Worm (Caenorhabditis elegans): ENCODE data around the gene clec-137.
A peak's percentile ranks its signal among the peaks of the same experiment; 100 is the strongest.

Gene clec-137

ce11 chrII:4602533-4602932, 15.4 kb downstream of the clec-137 start, which contains the start of gene coa-3:
TSS of gene coa-3 (minus strand) at chrII:4602633.
- TF ChIP-seq ceh-13 (GFP tag; optimal IDR thresholded peaks at IDR 0.05) (no peak), hmg-4 (GFP tag; optimal IDR thresholded peaks at IDR 0.05) (no peak), pes-1 (GFP tag; IDR thresholded peaks at IDR 0.05) (no peak), scrt-1 (GFP tag; IDR thresholded peaks at IDR 0.05) (no peak), ets-7 (tag; optimal IDR thresholded peaks at IDR 0.05) (no peak), hnd-1 (tag; optimal IDR thresholded peaks at IDR 0.05) (no peak), tbx-11 (GFP tag; IDR thresholded peaks at IDR 0.05) (no peak), hmbx-1 (tag; optimal IDR thresholded peaks at IDR 0.05) (no peak)

DNA sequence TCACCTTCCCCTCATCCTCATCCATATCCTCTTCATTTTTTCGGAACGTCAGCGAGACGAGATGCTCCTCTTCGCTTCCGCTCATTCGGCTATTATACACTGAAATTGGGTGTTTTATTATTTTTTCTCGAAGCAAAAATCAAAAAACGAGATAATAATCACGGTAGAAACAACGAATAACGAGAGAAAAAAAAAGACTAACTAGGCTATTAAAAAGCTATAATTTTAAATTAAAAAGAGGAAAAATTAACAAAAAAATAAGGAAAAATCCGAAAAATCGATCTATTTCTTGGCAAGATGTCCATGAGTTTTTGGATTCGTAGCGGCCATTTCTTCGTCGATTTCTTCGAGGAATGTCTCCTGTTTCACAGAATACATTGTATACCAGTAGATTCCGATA, 16.6 kb downstream of the clec-137 start, which contains the start of gene ipla-1:
TSS of gene ipla-1 (minus strand) at position 101 of the 400 bp plus-strand sequence.
- TF ChIP-seq hmbx-1 (tag; optimal IDR thresholded peaks at IDR 0.05) (no peak), tbx-37 (GFP tag; conservative IDR thresholded peaks at IDR 0.05) (no peak), B0310.2 (tag; optimal IDR thresholded peaks at IDR 0.05) (no peak), flt-1 (GFP tag; IDR thresholded peaks at IDR 0.05) (no peak), hmg-4 (GFP tag; optimal IDR thresholded peaks at IDR 0.05) (no peak), ceh-13 (GFP tag; optimal IDR thresholded peaks at IDR 0.05) (no peak), pes-1 (GFP tag; IDR thresholded peaks at IDR 0.05) (no peak), hnd-1 (tag; optimal IDR thresholded peaks at IDR 0.05) (no peak), tra-4 (tag; optimal IDR thresholded peaks at IDR 0.05) (no peak), aly-1 (tag; optimal IDR thresholded peaks at IDR 0.05) (no peak), ets-7 (tag; optimal IDR thresholded peaks at IDR 0.05) (no peak), F13C5.2 (tag; optimal IDR thresholded peaks at IDR 0.05) (no peak), tbx-11 (GFP tag; IDR thresholded peaks at IDR 0.05) (no peak), scrt-1 (GFP tag; IDR thresholded peaks at IDR 0.05) (no peak), sea-1 (GFP tag; conservative IDR thresholded peaks at IDR 0.05) (no peak), ama-1 (optimal IDR thresholded peaks at IDR 0.05) (no peak)

DNA sequence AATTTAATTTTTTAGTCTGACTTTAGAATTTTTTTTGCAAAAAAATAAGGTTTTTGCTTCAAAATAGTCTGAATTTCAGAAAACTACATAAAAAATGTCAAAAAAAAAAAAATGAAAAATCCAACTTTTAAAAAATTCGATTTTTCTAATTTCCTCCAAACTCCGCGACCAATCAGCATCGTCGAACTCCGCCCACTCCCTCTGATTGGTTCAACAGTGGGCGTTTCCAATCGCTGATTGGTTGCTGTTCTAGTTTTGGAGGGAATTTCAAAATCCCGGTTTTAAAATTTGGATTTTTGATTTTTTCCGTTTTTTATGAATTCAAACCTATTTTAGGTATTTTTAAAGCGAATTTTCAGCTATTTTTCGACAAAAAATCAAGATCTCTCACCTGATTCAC, 17.1 kb downstream of the clec-137 start:
- TF ChIP-seq ama-1 (optimal IDR thresholded peaks at IDR 0.05) (no peak), tbx-37 (GFP tag; conservative IDR thresholded peaks at IDR 0.05) (no peak)

- TF ChIP-seq pes-1 (GFP tag; IDR thresholded peaks at IDR 0.05) (no peak), hnd-1 (tag; optimal IDR thresholded peaks at IDR 0.05) (no peak), tbx-37 (GFP tag; conservative IDR thresholded peaks at IDR 0.05) (no peak), scrt-1 (GFP tag; IDR thresholded peaks at IDR 0.05) (no peak), hmg-4 (GFP tag; optimal IDR thresholded peaks at IDR 0.05) (no peak), ceh-36 (tag; optimal IDR thresholded peaks at IDR 0.05) (no peak), tbx-11 (GFP tag; IDR thresholded peaks at IDR 0.05) (no peak), flt-1 (GFP tag; IDR thresholded peaks at IDR 0.05) (no peak), sea-1 (GFP tag; conservative IDR thresholded peaks at IDR 0.05) (no peak), B0310.2 (tag; optimal IDR thresholded peaks at IDR 0.05) (no peak), aly-1 (tag; optimal IDR thresholded peaks at IDR 0.05) (no peak), tra-4 (tag; optimal IDR thresholded peaks at IDR 0.05) (no peak)
These were observed 17.6 kb downstream of the clec-137 start for ce11 chrII:4600276-4600675.

DNA sequence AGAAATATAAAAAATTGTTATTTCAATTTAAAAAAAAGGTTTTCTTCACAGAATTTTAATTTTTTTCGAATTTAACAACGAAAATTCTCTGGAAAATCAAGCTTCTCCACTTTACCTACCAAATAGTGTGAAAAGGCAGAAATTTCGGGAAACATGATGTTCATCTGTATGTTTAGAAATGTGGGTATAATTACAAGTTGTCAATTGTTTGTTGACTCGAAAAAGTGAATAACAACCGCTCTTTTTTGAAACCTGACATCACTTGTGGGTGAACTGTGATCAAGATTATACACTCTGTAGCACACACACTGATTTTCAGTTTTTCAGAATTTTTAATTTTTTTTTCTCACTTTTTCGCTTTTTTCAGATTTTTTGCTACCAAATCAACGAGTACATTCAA, 18.1 kb downstream of the clec-137 start:
- TF ChIP-seq ceh-36 (tag; optimal IDR thresholded peaks at IDR 0.05) (no peak), hmbx-1 (tag; optimal IDR thresholded peaks at IDR 0.05) (no peak), aly-1 (tag; optimal IDR thresholded peaks at IDR 0.05) (no peak), scrt-1 (GFP tag; IDR thresholded peaks at IDR 0.05) (no peak), tbx-11 (GFP tag; IDR thresholded peaks at IDR 0.05) (no peak)

- TF ChIP-seq pes-1 (GFP tag; IDR thresholded peaks at IDR 0.05) (no peak), aly-1 (tag; optimal IDR thresholded peaks at IDR 0.05) (no peak), ceh-13 (GFP tag; optimal IDR thresholded peaks at IDR 0.05) (no peak), scrt-1 (GFP tag; IDR thresholded peaks at IDR 0.05) (no peak), sea-1 (GFP tag; conservative IDR thresholded peaks at IDR 0.05) (no peak), tbx-37 (GFP tag; conservative IDR thresholded peaks at IDR 0.05) (no peak), B0310.2 (tag; optimal IDR thresholded peaks at IDR 0.05) (no peak)
These were observed 19.1 kb downstream of the clec-137 start for ce11 chrII:4598815-4599214.

DNA sequence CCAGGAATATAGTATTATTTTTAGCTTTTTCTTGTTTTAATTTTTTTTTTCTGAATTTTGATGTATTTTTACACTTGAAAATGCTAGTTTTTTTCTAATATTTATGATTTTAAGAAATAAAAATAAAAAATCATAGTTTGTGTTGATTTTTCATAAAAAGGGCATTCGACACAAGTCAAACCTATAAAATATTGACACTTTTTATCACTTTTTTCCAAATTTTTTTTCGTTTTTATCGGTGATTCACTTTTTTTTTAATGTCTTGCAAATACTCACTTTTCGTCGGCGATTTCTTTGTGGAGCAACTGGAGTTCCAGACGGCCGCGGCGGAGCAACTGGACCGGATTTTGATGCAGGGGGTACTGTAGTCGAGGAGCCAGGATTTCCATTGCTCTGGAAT, 20.4 kb downstream of the clec-137 start:
- no peak for TF ChIP-seq ets-7 (tag; optimal IDR thresholded peaks at IDR 0.05)
- no peak for TF ChIP-seq hnd-1 (tag; optimal IDR thresholded peaks at IDR 0.05)
- no peak for TF ChIP-seq ceh-36 (tag; optimal IDR thresholded peaks at IDR 0.05)
- TF ChIP-seq ceh-13 (GFP tag; optimal IDR thresholded peaks at IDR 0.05), result no peak
- no peak for TF ChIP-seq F13C5.2 (tag; optimal IDR thresholded peaks at IDR 0.05)

- no peak for TF ChIP-seq ceh-13 (GFP tag; optimal IDR thresholded peaks at IDR 0.05)
- no peak for TF ChIP-seq ets-7 (tag; optimal IDR thresholded peaks at IDR 0.05)
- TF ChIP-seq ceh-36 (tag; optimal IDR thresholded peaks at IDR 0.05), result no peak
- TF ChIP-seq ama-1 (optimal IDR thresholded peaks at IDR 0.05), result peak; percentile 29
- no peak for TF ChIP-seq pes-1 (GFP tag; IDR thresholded peaks at IDR 0.05)
- no peak for TF ChIP-seq F13C5.2 (tag; optimal IDR thresholded peaks at IDR 0.05)
- TF ChIP-seq tbx-37 (GFP tag; conservative IDR thresholded peaks at IDR 0.05), result no peak
These were observed 27.2 kb downstream of the clec-137 start for ce11 chrII:4590660-4591059.

ce11 chrII:4590086-4590485, 27.8 kb downstream of the clec-137 start:
- TF ChIP-seq aly-1 (tag; optimal IDR thresholded peaks at IDR 0.05) (no peak), hnd-1 (tag; optimal IDR thresholded peaks at IDR 0.05) (no peak), flt-1 (GFP tag; IDR thresholded peaks at IDR 0.05) (no peak), ceh-13 (GFP tag; optimal IDR thresholded peaks at IDR 0.05) (no peak), hmg-4 (GFP tag; optimal IDR thresholded peaks at IDR 0.05) (no peak), F13C5.2 (tag; optimal IDR thresholded peaks at IDR 0.05) (no peak), tbx-37 (GFP tag; conservative IDR thresholded peaks at IDR 0.05) (no peak), B0310.2 (tag; optimal IDR thresholded peaks at IDR 0.05) (no peak), tbx-11 (GFP tag; IDR thresholded peaks at IDR 0.05) (no peak), tra-4 (tag; optimal IDR thresholded peaks at IDR 0.05) (no peak), scrt-1 (GFP tag; IDR thresholded peaks at IDR 0.05) (no peak), ama-1 (optimal IDR thresholded peaks at IDR 0.05) (no peak), ets-7 (tag; optimal IDR thresholded peaks at IDR 0.05) (no peak), sea-1 (GFP tag; conservative IDR thresholded peaks at IDR 0.05) (no peak), hmbx-1 (tag; optimal IDR thresholded peaks at IDR 0.05) (no peak), ceh-36 (tag; optimal IDR thresholded peaks at IDR 0.05) (no peak)

All from whole organism, early embryonic.